Fruit fly (Drosophila melanogaster) whole organism, prepupa: ENCODE results near the gene Lmpt.

Experiments used
- CG16779 ChIP-seq: fragments of 200-800 bp; sonication (Bioruptor generic); optimal IDR thresholded peaks from 3 replicates; lab custom pipeline; 2017; ENCODE audit warnings: missing biosample characterization, mild to moderate bottlenecking, missing genetic modification characterization
- CG3032 ChIP-seq: fragments of 200-800 bp; optimal IDR thresholded peaks from 2 replicates; lab custom pipeline; 2019; ENCODE audit warnings: missing biosample characterization, mild to moderate bottlenecking, missing genetic modification characterization, moderate library complexity
- CG6276 ChIP-seq: fragments of 200-800 bp; sonication (Bioruptor generic); optimal IDR thresholded peaks from 2 replicates; lab custom pipeline; 2017; ENCODE audit warnings: missing biosample characterization, mild to moderate bottlenecking, missing genetic modification characterization
- CG9139 ChIP-seq: fragments of 200-800 bp; sonication (Bioruptor generic); optimal IDR thresholded peaks from 3 replicates; lab custom pipeline; 2017; ENCODE audit warnings: missing biosample characterization, mild to moderate bottlenecking, missing genetic modification characterization
- Gug ChIP-seq: fragments of 200-800 bp; sonication (Bioruptor generic); IDR thresholded peaks from 2 replicates; pipeline ENCODE4 v1.3.6; 2022; ENCODE audit warnings: missing biosample characterization, missing genetic modification characterization
- Sox14 ChIP-seq: fragments of 200-800 bp; sonication (Bioruptor generic); optimal IDR thresholded peaks from 3 replicates; lab custom pipeline; 2016; ENCODE audit warnings: missing biosample characterization, missing genetic modification characterization
- eg ChIP-seq: fragments of 200-800 bp; sonication (Bioruptor generic); IDR thresholded peaks from 3 replicates; pipeline ENCODE4 v1.3.6; 2022; ENCODE audit warnings: missing biosample characterization, missing genetic modification characterization
- fd59A ChIP-seq: fragments of 200-800 bp; sonication (Bioruptor generic); optimal IDR thresholded peaks from 2 replicates; lab custom pipeline; 2017; ENCODE audit warnings: missing biosample characterization, mild to moderate bottlenecking, missing genetic modification characterization, missing genetic modification reagents
- fd85E ChIP-seq: fragments of 200-800 bp; sonication (Bioruptor generic); optimal IDR thresholded peaks from 3 replicates; lab custom pipeline; 2016; ENCODE audit warnings: missing biosample characterization, missing genetic modification characterization

- peak; percentile 50 for TF ChIP-seq Sox14 (GFP tag; lab: Kevin White, UChicago)
- no peak for TF ChIP-seq fd59A (GFP tag; lab: Kevin White, UChicago)
- TF ChIP-seq eg (GFP tag; lab: Robert Waterston, UW): no peak
- no peak for TF ChIP-seq CG6276 (GFP tag; lab: Kevin White, UChicago)
- TF ChIP-seq CG16779 (tag; lab: Kevin White, UChicago): no peak
- TF ChIP-seq CG9139 (GFP tag; lab: Kevin White, UChicago): no peak
- TF ChIP-seq fd85E: no peak
- peak; percentile 19 for TF ChIP-seq CG3032 (tag; lab: Kevin White, UChicago)
- no peak for TF ChIP-seq Gug
These were observed 23.0 kb upstream of the Lmpt start, which contains the start of gene TSG101 for dm6 chr3L:16842087-16842567.
